Worm (Caenorhabditis elegans): Measurements from ENCODE around the gene ZK596.2.
A peak's percentile ranks its signal among the peaks of the same experiment; 100 is the strongest.

ZK596.2 gene

DNA sequence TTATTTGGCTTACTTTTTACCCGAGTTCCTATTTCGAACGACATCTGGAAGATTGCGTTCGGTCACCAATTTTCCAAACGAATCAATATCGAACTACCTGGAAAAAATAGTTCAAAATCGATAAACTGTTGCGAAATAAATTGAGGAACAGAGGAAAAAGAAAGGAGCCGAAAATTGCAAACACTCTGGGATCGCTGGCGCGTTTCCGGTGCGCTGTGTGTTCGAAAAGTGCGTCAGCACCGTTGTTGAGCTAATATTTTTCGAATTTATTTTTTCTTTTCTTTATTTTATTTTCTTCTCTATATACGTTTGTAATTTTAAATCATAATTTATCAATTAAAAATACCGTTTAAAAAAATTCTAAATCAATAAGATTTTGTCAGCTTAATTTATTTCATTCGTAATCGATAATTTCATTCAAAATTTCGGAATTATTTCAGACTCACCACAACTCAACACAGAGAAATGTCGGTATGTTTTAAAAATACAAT, 24.0 kb upstream of the ZK596.2 start, which contains the start of the genes dnc-1 and lsm-7 (continued):
- TF ChIP-seq die-1 (tag; optimal IDR thresholded peaks at IDR 0.05) (no peak), ZK185.1 (tag; optimal IDR thresholded peaks at IDR 0.05; ENCODE audit: poor library complexity, severe bottlenecking) (peak; percentile 53), B0261.1 (tag; optimal IDR thresholded peaks at IDR 0.05) (no peak), nhr-80 (tag; optimal IDR thresholded peaks at IDR 0.05) (peak; percentile 67), egl-18 (GFP tag; IDR thresholded peaks at IDR 0.05) (no peak), mcd-1 (GFP tag; IDR thresholded peaks at IDR 0.05) (peak; percentile 65), F23B12.7 (tag; optimal IDR thresholded peaks at IDR 0.05; ENCODE audit: insufficient read depth) (peak; percentile 80), lin-54 (GFP tag; optimal IDR thresholded peaks at IDR 0.05) (peak; percentile 77), tlf-1 (GFP tag; optimal IDR thresholded peaks at IDR 0.05) (peak; percentile 20), madf-10 (tag; optimal IDR thresholded peaks at IDR 0.05) (peak; percentile 5), cebp-1 (GFP tag; IDR thresholded peaks at IDR 0.05) (peak; percentile 93), cebp-1 (tag; optimal IDR thresholded peaks at IDR 0.05) (peak; percentile 99), T26A5.8 (tag; optimal IDR thresholded peaks at IDR 0.05) (no peak), ztf-28 (GFP tag; IDR thresholded peaks at IDR 0.05) (no peak), athp-1 (tag; optimal IDR thresholded peaks at IDR 0.05) (peak; percentile 18), ztf-6 (GFP tag; IDR thresholded peaks at IDR 0.05) (no peak), K12H6.12 (tag; optimal IDR thresholded peaks at IDR 0.05) (peak; percentile 52), hlh-12 (tag; optimal IDR thresholded peaks at IDR 0.05) (no peak), F33H1.4 (GFP tag; IDR thresholded peaks at IDR 0.05) (peak; percentile 39), F22D6.2 (tag; optimal IDR thresholded peaks at IDR 0.05) (no peak), cebp-2 (GFP tag; IDR thresholded peaks at IDR 0.05) (no peak), zfh-2 (GFP tag; conservative IDR thresholded peaks at IDR 0.05) (peak; percentile 58; the same call in 1 of the 2 replicates), F55B11.4 (tag; optimal IDR thresholded peaks at IDR 0.05; ENCODE audit: borderline replicate concordance, insufficient read depth) (no peak), rcor-1 (GFP tag; IDR thresholded peaks at IDR 0.05) (no peak), akir-1 (GFP tag; optimal IDR thresholded peaks at IDR 0.05) (no peak), K11D2.4 (GFP tag; IDR thresholded peaks at IDR 0.05) (peak; percentile 68), C06A6.2 (GFP tag; conservative IDR thresholded peaks at IDR 0.05) (peak; percentile 24; the same call in 1 of the 2 replicates)

DNA sequence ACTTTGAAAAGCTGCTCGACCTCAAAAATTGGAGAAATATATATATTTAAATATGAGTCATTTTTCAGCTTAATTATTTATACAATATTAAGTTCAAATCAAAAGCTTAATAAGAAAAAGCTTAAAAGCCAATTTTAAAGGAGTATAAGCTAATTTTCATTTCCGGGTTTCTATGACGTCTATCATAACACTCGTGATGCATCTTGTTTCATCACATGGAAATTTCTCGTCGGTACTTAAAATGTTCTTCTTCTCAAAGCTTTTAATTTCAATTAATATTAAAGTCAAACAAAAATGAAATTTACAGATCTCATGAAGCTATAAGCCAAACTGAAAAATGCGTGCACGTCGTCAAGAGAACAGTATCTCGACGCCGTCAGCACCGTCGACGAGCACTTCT, 10.7 kb upstream of the ZK596.2 start, which contains the start of gene rbr-2:
TSS of gene rbr-2 (plus strand) at position 301 of the 400 bp plus-strand sequence.
- no peak for TF ChIP-seq F49E8.2 (tag; optimal IDR thresholded peaks at IDR 0.05; ENCODE audit: insufficient read depth)
- TF ChIP-seq sea-2 (GFP tag; IDR thresholded peaks at IDR 0.05) = no peak
- TF ChIP-seq hmg-20 (GFP tag; IDR thresholded peaks at IDR 0.05) = no peak
- no peak for TF ChIP-seq somi-1 (GFP tag; optimal IDR thresholded peaks at IDR 0.05)
- TF ChIP-seq aptf-3 (GFP tag; IDR thresholded peaks at IDR 0.05) = no peak

- peak; percentile 70 for TF ChIP-seq xnd-1 (tag; optimal IDR thresholded peaks at IDR 0.05)
- TF ChIP-seq pbrm-1 (GFP tag; IDR thresholded peaks at IDR 0.05) = 0 out of 2 replicates have a peak, but pooled peaks have one; percentile 32
- no peak for TF ChIP-seq F39B2.1 (GFP tag; IDR thresholded peaks at IDR 0.05)
- TF ChIP-seq let-607 (tag; optimal IDR thresholded peaks at IDR 0.05) = no peak
- TF ChIP-seq F33H1.4 (GFP tag; IDR thresholded peaks at IDR 0.05) = peak; percentile 92
- no peak for TF ChIP-seq rec-8 (tag; optimal IDR thresholded peaks at IDR 0.05)
- peak; percentile 38 for TF ChIP-seq tbp1 (GFP tag; optimal IDR thresholded peaks at IDR 0.05)
- peak; percentile 16 for TF ChIP-seq nhr-90 (tag; optimal IDR thresholded peaks at IDR 0.05)
- TF ChIP-seq ceh-27 (GFP tag; optimal IDR thresholded peaks at IDR 0.05) = peak; percentile 87
- TF ChIP-seq lsl-1 (GFP tag; optimal IDR thresholded peaks at IDR 0.05) = peak; percentile 93
- TF ChIP-seq attf-6 (GFP tag; IDR thresholded peaks at IDR 0.05) = no peak
- TF ChIP-seq madf-6 (GFP tag; IDR thresholded peaks at IDR 0.05) = peak; percentile 96
- TF ChIP-seq zfh-2 (GFP tag; conservative IDR thresholded peaks at IDR 0.05) = peak; percentile 85
- TF ChIP-seq somi-1 (GFP tag; optimal IDR thresholded peaks at IDR 0.05) = peak; percentile 38
- no peak for TF ChIP-seq ztf-28 (GFP tag; IDR thresholded peaks at IDR 0.05)
- TF ChIP-seq ztf-25 (GFP tag; IDR thresholded peaks at IDR 0.05) = no peak
- no peak for TF ChIP-seq Y56A3A.18 (GFP tag; IDR thresholded peaks at IDR 0.05)
Observed at ce11 chrIV:10918877-10919560, 9.9 kb upstream of the ZK596.2 start.

Data from whole organism, young adult.